Fruit fly (Drosophila melanogaster): Measurements from ENCODE around the gene Usp7.

The Usp7 gene

dm6 chrX:12017815-12018439 lies 10.9 kb downstream of the Usp7 start, which contains the start of gene Chrac-16 (continued):
- TF ChIP-seq E2f2 (GFP tag; IDR thresholded peaks at IDR 0.05) (peak; percentile 7; the same call in 1 of the 2 replicates), CG34224 (GFP tag; IDR thresholded peaks at IDR 0.05; ENCODE audit: partially characterized antibody) (peak; percentile 61), MESR4 (GFP tag; optimal IDR thresholded peaks at IDR 0.05) (peak; percentile 65), bbx (GFP tag; IDR thresholded peaks at IDR 0.05; ENCODE audit: partially characterized antibody) (peak; percentile 86), HLHmδ (GFP tag; optimal IDR thresholded peaks at IDR 0.05) (no peak), tin (GFP tag; optimal IDR thresholded peaks at IDR 0.05) (no peak), nerfin-2 (GFP tag; IDR thresholded peaks at IDR 0.05; ENCODE audit: partially characterized antibody) (peak; percentile 69), Dp (GFP tag; optimal IDR thresholded peaks at IDR 0.05) (peak; percentile 11), Nf-YB (GFP tag; optimal IDR thresholded peaks at IDR 0.05) (no peak), CG15479 (GFP tag; optimal IDR thresholded peaks at IDR 0.05) (no peak), sqz (GFP tag; optimal IDR thresholded peaks at IDR 0.05) (peak; percentile 19), unc-4 (GFP tag; IDR thresholded peaks at IDR 0.05; ENCODE audit: partially characterized antibody) (peak; percentile 70), Opbp (GFP tag; IDR thresholded peaks at IDR 0.05; ENCODE audit: partially characterized antibody) (peak; percentile 79), BEAF-32 (GFP tag; optimal IDR thresholded peaks at IDR 0.05) (peak; percentile 74), pzg (GFP tag; optimal IDR thresholded peaks at IDR 0.05) (peak; percentile 29), knrl (GFP tag; IDR thresholded peaks at IDR 0.05; ENCODE audit: partially characterized antibody) (peak; percentile 80), stwl (tag; optimal IDR thresholded peaks at IDR 0.05) (peak; percentile 38), CG2129 (GFP tag; IDR thresholded peaks at IDR 0.05; ENCODE audit: partially characterized antibody) (peak; percentile 60), jing (GFP tag; optimal IDR thresholded peaks at IDR 0.05) (no peak), ato (GFP tag; IDR thresholded peaks at IDR 0.05; ENCODE audit: partially characterized antibody) (peak; percentile 70), Jarid2 (GFP tag; optimal IDR thresholded peaks at IDR 0.05) (no peak), Lpt (GFP tag; optimal IDR thresholded peaks at IDR 0.05) (no peak), Atf-2 (GFP tag; optimal IDR thresholded peaks at IDR 0.05) (no peak), CG14860 (GFP tag; IDR thresholded peaks at IDR 0.05; ENCODE audit: partially characterized antibody) (peak; percentile 78), tna (GFP tag; IDR thresholded peaks at IDR 0.05; ENCODE audit: partially characterized antibody) (peak; percentile 70), Sin3A (optimal IDR thresholded peaks at IDR 0.05) (peak; percentile 45), Ets65A (GFP tag) (peak; percentile 9), ftz-f1 (GFP tag; optimal IDR thresholded peaks at IDR 0.05) (no peak), H15 (GFP tag; IDR thresholded peaks at IDR 0.05) (no peak)

dm6 chrX:12014800-12015389 lies 13.9 kb downstream of the Usp7 start:
- TF ChIP-seq sr (GFP tag; IDR thresholded peaks at IDR 0.05): no peak; the same call in 2 of the 3 replicates
- TF ChIP-seq Dek (tag; optimal IDR thresholded peaks at IDR 0.05): no peak
- TF ChIP-seq pros (GFP tag; optimal IDR thresholded peaks at IDR 0.05): no peak
- no peak for TF ChIP-seq Doc2 (GFP tag; IDR thresholded peaks at IDR 0.05)
- no peak for TF ChIP-seq knrl (GFP tag; IDR thresholded peaks at IDR 0.05; ENCODE audit: partially characterized antibody)
- TF ChIP-seq Ravus (GFP tag; IDR thresholded peaks at IDR 0.05): peak; percentile 11; the same call in 1 of the 2 replicates
- TF ChIP-seq CG1647 (GFP tag; optimal IDR thresholded peaks at IDR 0.05): no peak
- no peak for TF ChIP-seq CG33213 (GFP tag; optimal IDR thresholded peaks at IDR 0.05)
- TF ChIP-seq CG16863 (GFP tag; optimal IDR thresholded peaks at IDR 0.05): peak; percentile 11
- peak; percentile 32; the same call in 1 of the 2 replicates for TF ChIP-seq seq (GFP tag; IDR thresholded peaks at IDR 0.05)
- 0 out of 3 replicates have a peak, but pooled peaks have one; percentile 18 for TF ChIP-seq CG11695 (GFP tag; IDR thresholded peaks at IDR 0.05)
- TF ChIP-seq CG6765 (GFP tag; optimal IDR thresholded peaks at IDR 0.05): no peak
- TF ChIP-seq CG5180 (GFP tag; optimal IDR thresholded peaks at IDR 0.05): no peak
- no peak for TF ChIP-seq Bdp1 (GFP tag; optimal IDR thresholded peaks at IDR 0.05)
- no peak for TF ChIP-seq Taf1 (GFP tag; IDR thresholded peaks at IDR 0.05)
- TF ChIP-seq Rfx (GFP tag; IDR thresholded peaks at IDR 0.05): peak; percentile 23
- TF ChIP-seq Chrac-16 (GFP tag; optimal IDR thresholded peaks at IDR 0.05): peak; percentile 57
- TF ChIP-seq CG8924 (tag; optimal IDR thresholded peaks at IDR 0.05): peak; percentile 6
- no peak for TF ChIP-seq Tbp (GFP tag; optimal IDR thresholded peaks at IDR 0.05)
- TF ChIP-seq ranshi (GFP tag; IDR thresholded peaks at IDR 0.05): peak; percentile 68
- no peak for TF ChIP-seq CG13296 (GFP tag; optimal IDR thresholded peaks at IDR 0.05)
